Worm (Caenorhabditis elegans) whole organism, L1 larva: ENCODE measurements around the gene EGAP1.1.

Experiments used
- C04F5.9 ChIP-seq: sonication (generic microtip); optimal IDR thresholded peaks from 2 replicates; lab custom pipeline; 2016; ENCODE audit warnings: missing genetic modification characterization, missing compliant biosample characterization
- F16B12.6 ChIP-seq: fragments of 150-350 bp; optimal IDR thresholded peaks from 2 replicates; lab custom pipeline; 2014; ENCODE audit warnings: missing biosample characterization, missing genetic modification characterization
- alr-1 ChIP-seq: fragments of 200-800 bp; sonication (Bioruptor generic); optimal IDR thresholded peaks from 2 replicates; lab custom pipeline; 2018; ENCODE audit warnings: borderline replicate concordance, mild to moderate bottlenecking, missing genetic modification characterization, missing compliant biosample characterization
- ceh-82 ChIP-seq, 3 experiments: fragments of 150-350 bp in 1 of 3; sonication (generic microtip) in 2 of 3; optimal IDR thresholded peaks; 2 replicates each; lab custom pipeline; 2014 to 2017; ENCODE audit warnings: missing biosample characterization in 3 of 3, missing genetic modification characterization in 3 of 3
- elt-2 ChIP-seq: sonication (generic microtip); optimal IDR thresholded peaks from 2 replicates; lab custom pipeline; 2016; ENCODE audit warnings: missing genetic modification characterization, mild to moderate bottlenecking, inconsistent platforms, missing compliant biosample characterization, missing genetic modification reagents
- ets-5 ChIP-seq: fragments of 200-800 bp; sonication (Bioruptor generic); IDR thresholded peaks from 2 replicates; pipeline ENCODE4 v1.3.6; 2022; ENCODE audit warnings: missing genetic modification characterization, missing compliant biosample characterization
- fkh-10 ChIP-seq: sonication (generic microtip); optimal IDR thresholded peaks from 2 replicates; lab custom pipeline; 2017; ENCODE audit warnings: missing biosample characterization, missing genetic modification reagents, missing genetic modification characterization
- fos-1 ChIP-seq: fragments of 150-350 bp; optimal IDR thresholded peaks from 2 replicates; lab custom pipeline; 2014; ENCODE audit warnings: missing biosample characterization, missing genetic modification characterization
- jun-1 ChIP-seq: fragments of 150-350 bp; optimal IDR thresholded peaks from 2 replicates; lab custom pipeline; 2014; ENCODE audit warnings: missing biosample characterization, missing genetic modification reagents, missing genetic modification characterization
- snpc-4 ChIP-seq: fragments of 150-350 bp; optimal IDR thresholded peaks from 2 replicates; lab custom pipeline; 2014; ENCODE audit warnings: missing biosample characterization, missing genetic modification characterization
- unc-130 ChIP-seq: fragments of 150-350 bp; optimal IDR thresholded peaks from 2 replicates; lab custom pipeline; 2017; ENCODE audit warnings: missing biosample characterization, missing genetic modification characterization, inconsistent platforms

DNA sequence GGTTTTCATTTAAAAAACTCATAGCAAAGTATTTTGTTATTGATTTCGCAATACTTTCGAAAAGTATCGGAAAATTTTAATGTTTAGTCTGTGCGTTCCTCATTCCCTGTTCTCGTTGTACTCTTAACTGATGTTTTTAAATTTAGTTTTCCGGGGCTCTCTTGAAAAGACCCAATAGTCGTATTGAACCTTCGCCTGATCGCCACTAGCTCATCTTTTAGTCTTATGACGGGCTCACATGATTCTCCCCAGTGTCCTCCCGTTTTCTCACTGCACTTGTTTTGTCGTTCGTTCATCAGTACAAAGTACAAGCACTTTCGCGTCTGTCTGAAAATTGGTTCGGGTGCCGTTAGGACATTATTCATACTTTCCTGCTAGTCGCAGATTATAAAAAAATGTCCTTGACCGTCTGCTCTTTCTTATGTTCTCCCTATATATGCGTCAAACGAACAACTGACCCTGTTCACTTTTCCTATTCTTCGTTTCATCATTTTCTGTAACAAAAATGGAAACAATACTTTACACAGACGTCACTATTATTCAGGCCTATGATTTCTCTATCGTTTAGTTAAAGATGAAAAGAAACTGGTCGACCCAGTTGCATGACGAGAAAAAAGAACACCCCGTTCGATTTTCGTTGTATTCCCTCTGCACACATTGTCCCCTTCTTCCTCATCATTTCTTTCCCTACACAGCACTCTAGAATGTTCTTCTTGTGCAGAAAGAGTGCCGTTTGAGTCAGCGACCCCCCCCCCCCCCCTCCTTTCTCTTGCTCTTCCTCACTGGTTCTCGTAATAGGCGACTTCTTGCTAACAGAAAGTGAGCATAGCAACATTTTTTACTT lies 2.7 kb upstream of the EGAP1.1 start, which contains the start of gene ubq-1:
- no peak for TF ChIP-seq ets-5 (GFP tag; lab: Robert Waterston, UW)
- peak; percentile 19 for TF ChIP-seq elt-2 (tag; lab: Kevin White, UChicago)
- TF ChIP-seq ceh-82 (tag; optimal IDR thresholded peaks at IDR 0.05; lab: Kevin White, UChicago) = no peak
- TF ChIP-seq F16B12.6 (tag; lab: Kevin White, UChicago) = no peak
- TF ChIP-seq snpc-4 = no peak
- no peak for TF ChIP-seq fkh-10 (GFP tag; lab: Kevin White, UChicago)
- no peak for TF ChIP-seq fos-1 (tag; lab: Kevin White, UChicago)
- TF ChIP-seq unc-130 (tag; lab: Kevin White, UChicago) = no peak
- TF ChIP-seq C04F5.9 = no peak
- TF ChIP-seq jun-1 = no peak
- no peak for TF ChIP-seq alr-1
